Worm (Caenorhabditis elegans) whole organism, late embryonic: ENCODE measurements around the gene ins-8.

Experiments used
- K09A11.1 ChIP-seq: sonication (generic microtip); optimal IDR thresholded peaks from 2 replicates; lab custom pipeline; 2017; ENCODE audit warnings: antibody characterized with exemption, mild to moderate bottlenecking, missing genetic modification characterization, missing compliant biosample characterization; ENCODE audit not compliant: insufficient read depth
- T23F11.4 ChIP-seq: fragments of 200-800 bp; sonication (Bioruptor generic); optimal IDR thresholded peaks from 2 replicates; lab custom pipeline; 2018; ENCODE audit warnings: mild to moderate bottlenecking, missing genetic modification characterization, missing compliant biosample characterization
- Y22D7AL.16 ChIP-seq: sonication (generic microtip); optimal IDR thresholded peaks from 2 replicates; lab custom pipeline; 2016; ENCODE audit warnings: missing genetic modification characterization, missing compliant biosample characterization
- ceh-14 ChIP-seq: sonication (generic microtip); optimal IDR thresholded peaks from 2 replicates; lab custom pipeline; 2016; ENCODE audit warnings: missing genotype, missing genetic modification characterization, missing compliant biosample characterization
- ceh-19 ChIP-seq: fragments of 200-800 bp; sonication (Bioruptor generic); optimal IDR thresholded peaks from 2 replicates; lab custom pipeline; 2018; ENCODE audit warnings: mild to moderate bottlenecking, missing genetic modification characterization, missing compliant biosample characterization
- ceh-24 ChIP-seq: sonication (generic microtip); optimal IDR thresholded peaks from 2 replicates; lab custom pipeline; 2016; ENCODE audit warnings: mild to moderate bottlenecking, missing genetic modification characterization, missing compliant biosample characterization
- ceh-31 ChIP-seq: sonication (generic microtip); optimal IDR thresholded peaks from 2 replicates; lab custom pipeline; 2016; ENCODE audit warnings: missing genetic modification characterization, missing compliant biosample characterization
- ceh-48 ChIP-seq: sonication (generic microtip); optimal IDR thresholded peaks from 2 replicates; lab custom pipeline; 2016; ENCODE audit warnings: missing genetic modification characterization, inconsistent platforms, missing compliant biosample characterization
- ceh-6 ChIP-seq: fragments of 200-800 bp; sonication (Bioruptor generic); optimal IDR thresholded peaks from 2 replicates; lab custom pipeline; 2018; ENCODE audit warnings: mild to moderate bottlenecking, missing genetic modification characterization, missing compliant biosample characterization
- ceh-9 ChIP-seq: sonication (generic microtip); optimal IDR thresholded peaks from 2 replicates; lab custom pipeline; 2016; ENCODE audit warnings: mild to moderate bottlenecking, missing genetic modification characterization, inconsistent platforms, missing compliant biosample characterization
- che-1 ChIP-seq: sonication (generic microtip); optimal IDR thresholded peaks from 2 replicates; lab custom pipeline; 2016; ENCODE audit warnings: mild to moderate bottlenecking, missing genetic modification characterization, missing compliant biosample characterization
- elt-2 ChIP-seq: sonication (generic microtip); optimal IDR thresholded peaks from 2 replicates; lab custom pipeline; 2016; ENCODE audit warnings: missing genetic modification reagents, missing genetic modification characterization, missing compliant biosample characterization
- elt-4 ChIP-seq: sonication (generic microtip); optimal IDR thresholded peaks from 2 replicates; lab custom pipeline; 2016; ENCODE audit warnings: missing genetic modification characterization, missing compliant biosample characterization
- ets-4 ChIP-seq: sonication (generic microtip); optimal IDR thresholded peaks from 2 replicates; lab custom pipeline; 2016; ENCODE audit warnings: missing genetic modification characterization, missing compliant biosample characterization
- eyg-1 ChIP-seq: sonication (generic microtip); optimal IDR thresholded peaks from 2 replicates; lab custom pipeline; 2016; ENCODE audit warnings: missing genotype, missing genetic modification characterization, missing compliant biosample characterization
- fkh-10 ChIP-seq: fragments of 150-350 bp; optimal IDR thresholded peaks from 2 replicates; lab custom pipeline; 2014; ENCODE audit warnings: missing biosample characterization, missing genetic modification reagents, missing genetic modification characterization
- fkh-6 ChIP-seq: sonication (generic microtip); optimal IDR thresholded peaks from 2 replicates; lab custom pipeline; 2016; ENCODE audit warnings: missing genetic modification characterization, missing compliant biosample characterization
- hlh-13 ChIP-seq: fragments of 200-800 bp; sonication (Bioruptor generic); optimal IDR thresholded peaks from 2 replicates; lab custom pipeline; 2018; ENCODE audit warnings: mild to moderate bottlenecking, missing genetic modification characterization, missing compliant biosample characterization
- hlh-30 ChIP-seq: sonication (generic microtip); optimal IDR thresholded peaks from 2 replicates; lab custom pipeline; 2017; ENCODE audit warnings: antibody characterized with exemption, missing genetic modification characterization, missing compliant biosample characterization; ENCODE audit not compliant: insufficient read depth
- lim-6 ChIP-seq: sonication (generic microtip); optimal IDR thresholded peaks from 2 replicates; lab custom pipeline; 2016; ENCODE audit warnings: missing genetic modification characterization, missing compliant biosample characterization
- lin-11 ChIP-seq: fragments of 200-800 bp; sonication (Bioruptor generic); optimal IDR thresholded peaks from 2 replicates; lab custom pipeline; 2018; ENCODE audit warnings: mild to moderate bottlenecking, missing genetic modification characterization, missing compliant biosample characterization
- mec-3 ChIP-seq: sonication (generic microtip); optimal IDR thresholded peaks from 2 replicates; lab custom pipeline; 2016; ENCODE audit warnings: borderline replicate concordance, missing genetic modification characterization, missing compliant biosample characterization
- nfya-1 ChIP-seq: sonication (generic microtip); optimal IDR thresholded peaks from 2 replicates; lab custom pipeline; 2017; ENCODE audit warnings: missing genetic modification characterization, mild to moderate bottlenecking, missing compliant biosample characterization, antibody characterized with exemption, moderate library complexity
- nhr-11 ChIP-seq: fragments of 150-350 bp; optimal IDR thresholded peaks from 2 replicates; lab custom pipeline; 2014; ENCODE audit warnings: missing biosample characterization, missing genetic modification characterization
- nhr-232 ChIP-seq: sonication (generic microtip); optimal IDR thresholded peaks from 2 replicates; lab custom pipeline; 2016; ENCODE audit warnings: missing genetic modification characterization, missing compliant biosample characterization
- npax-4 ChIP-seq: sonication (generic microtip); optimal IDR thresholded peaks from 2 replicates; lab custom pipeline; 2016; ENCODE audit warnings: missing genetic modification characterization, missing compliant biosample characterization
- odd-2 ChIP-seq: sonication (generic microtip); optimal IDR thresholded peaks from 2 replicates; lab custom pipeline; 2017; ENCODE audit warnings: antibody characterized with exemption, mild to moderate bottlenecking, missing genetic modification characterization, missing compliant biosample characterization
- pag-3 ChIP-seq: sonication (generic microtip); optimal IDR thresholded peaks from 2 replicates; lab custom pipeline; 2016; ENCODE audit warnings: missing compliant biosample characterization, missing genetic modification characterization, borderline replicate concordance
- pha-4 ChIP-seq: fragments of 150-350 bp; optimal IDR thresholded peaks from 2 replicates; lab custom pipeline; 2018; ENCODE audit warnings: missing biosample characterization, missing genetic modification reagents, missing genetic modification characterization
- rnt-1 ChIP-seq: sonication (generic microtip); optimal IDR thresholded peaks from 2 replicates; lab custom pipeline; 2016; ENCODE audit warnings: missing genetic modification characterization, missing compliant biosample characterization
- sdc-2 ChIP-seq: sonication (generic microtip); optimal IDR thresholded peaks from 2 replicates; lab custom pipeline; 2016; ENCODE audit warnings: missing genotype, missing genetic modification characterization, missing compliant biosample characterization
- sox-2 ChIP-seq: fragments of 200-800 bp; sonication (Bioruptor generic); IDR thresholded peaks from 2 replicates; pipeline ENCODE4 v1.3.6; 2022; ENCODE audit warnings: missing genetic modification reagents, missing genetic modification characterization, missing compliant biosample characterization
- sox-4 ChIP-seq: sonication (generic microtip); optimal IDR thresholded peaks from 2 replicates; lab custom pipeline; 2017; ENCODE audit warnings: mild to moderate bottlenecking, missing genetic modification characterization, inconsistent platforms, missing compliant biosample characterization
- syd-9 ChIP-seq: sonication (generic microtip); optimal IDR thresholded peaks from 2 replicates; lab custom pipeline; 2016; ENCODE audit warnings: mild to moderate bottlenecking, missing genetic modification characterization, moderate library complexity, missing compliant biosample characterization
- tbx-2 ChIP-seq: sonication (generic microtip); optimal IDR thresholded peaks from 2 replicates; lab custom pipeline; 2016; ENCODE audit warnings: missing genetic modification characterization, missing compliant biosample characterization
- tbx-7 ChIP-seq: sonication (generic microtip); optimal IDR thresholded peaks from 2 replicates; lab custom pipeline; 2016; ENCODE audit warnings: missing genotype, missing genetic modification characterization, missing compliant biosample characterization
- ttx-3 ChIP-seq: sonication (generic microtip); optimal IDR thresholded peaks from 2 replicates; lab custom pipeline; 2016; ENCODE audit warnings: missing genetic modification reagents, missing genetic modification characterization, missing compliant biosample characterization
- unc-42 ChIP-seq: sonication (generic microtip); optimal IDR thresholded peaks from 2 replicates; lab custom pipeline; 2016; ENCODE audit warnings: missing genotype, missing genetic modification characterization, missing compliant biosample characterization
- unc-55 ChIP-seq: sonication (generic microtip); optimal IDR thresholded peaks from 2 replicates; lab custom pipeline; 2017; ENCODE audit warnings: missing biosample characterization, missing genetic modification reagents, missing genetic modification characterization
- unc-86 ChIP-seq: sonication (generic microtip); optimal IDR thresholded peaks from 2 replicates; lab custom pipeline; 2016; ENCODE audit warnings: missing genetic modification characterization, missing compliant biosample characterization
- zip-5 ChIP-seq: sonication (generic microtip); optimal IDR thresholded peaks from 2 replicates; lab custom pipeline; 2016; ENCODE audit warnings: missing genetic modification characterization, missing compliant biosample characterization

The ins-8 gene

ce11 chrIV:9643188-9643587 lies 37.6 kb downstream of the ins-8 start, which contains the start of gene degl-2:
degl-2 (plus strand) TSS chrIV:9643488.
- TF ChIP-seq ceh-24 (tag; lab: Kevin White, UChicago) (no peak), npax-4 (no peak), ceh-31 (tag; lab: Kevin White, UChicago) (no peak), unc-42 (tag; lab: Kevin White, UChicago) (no peak), tbx-2 (no peak), unc-86 (no peak)
- TF ChIP-seq, all 69 proteins: peak for 0

DNA sequence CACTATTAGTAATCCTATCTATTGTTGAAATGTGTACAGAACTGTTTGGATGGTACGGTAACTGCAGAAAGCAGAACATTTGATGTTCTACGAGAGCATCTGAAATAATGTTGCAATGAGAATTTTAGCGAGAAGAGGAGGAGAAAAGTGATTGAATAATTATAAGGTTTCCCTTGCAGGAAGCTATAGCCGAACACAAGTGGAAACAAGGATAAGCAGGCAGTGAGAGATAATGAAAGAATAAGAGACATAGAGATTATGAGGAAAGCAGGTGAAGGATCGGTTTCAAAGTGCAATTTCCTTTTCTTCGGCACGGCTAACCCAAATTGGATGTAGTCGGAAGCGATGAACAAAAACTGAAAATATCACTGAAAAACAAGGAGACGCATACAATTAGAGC lies 38.8 kb downstream of the ins-8 start, which contains the start of gene del-2:
TSS of gene del-2 (minus strand) at position 101 of the 400 bp plus-strand sequence.
- TF ChIP-seq rnt-1 (no peak), ceh-14 (tag; lab: Kevin White, UChicago) (peak; percentile 15), unc-55 (GFP tag; lab: Kevin White, UChicago) (no peak)
- TF ChIP-seq, all 69 proteins: peak for 1

DNA sequence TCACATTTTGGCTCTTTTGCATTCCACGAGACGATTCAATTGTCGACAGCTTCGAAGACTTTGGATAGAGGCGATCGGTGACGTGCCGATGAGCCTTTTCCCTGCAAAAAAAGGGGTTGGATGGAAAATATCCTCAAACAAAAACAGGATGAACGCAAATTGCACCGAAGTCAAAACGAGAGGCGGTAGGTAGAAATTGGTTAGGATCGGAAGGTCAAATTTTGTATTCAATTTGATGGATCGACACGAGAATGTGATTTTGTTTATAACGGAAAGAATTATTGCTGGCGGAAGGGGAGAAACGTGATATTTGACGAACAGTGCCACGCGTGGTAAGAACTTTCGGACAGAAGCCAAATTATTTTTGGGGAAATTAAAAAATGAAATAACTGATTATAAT lies 45.9 kb downstream of the ins-8 start, which contains the start of gene mca-1:
TSS of gene mca-1 (minus strand) at position 101 of the 400 bp plus-strand sequence.
- TF ChIP-seq elt-4 (tag; lab: Kevin White, UChicago), result no peak
- no peak for TF ChIP-seq syd-9
- TF ChIP-seq T23F11.4 (GFP tag; lab: Kevin White, UChicago), result no peak
- no peak for TF ChIP-seq eyg-1 (tag; lab: Kevin White, UChicago)
- no peak for TF ChIP-seq ceh-24 (tag; lab: Kevin White, UChicago)
- no peak for TF ChIP-seq rnt-1
- TF ChIP-seq elt-2 (tag; lab: Kevin White, UChicago), result no peak
- TF ChIP-seq hlh-13 (GFP tag; lab: Kevin White, UChicago), result no peak
- TF ChIP-seq fkh-10 (GFP tag; lab: Kevin White, UChicago), result no peak
- TF ChIP-seq zip-5 (tag; lab: Kevin White, UChicago), result no peak
- no peak for TF ChIP-seq lim-6 (tag; lab: Kevin White, UChicago)
- no peak for TF ChIP-seq Y22D7AL.16
- TF ChIP-seq fkh-6 (tag; lab: Kevin White, UChicago), result no peak
- no peak for TF ChIP-seq nhr-232 (tag; lab: Kevin White, UChicago)
- TF ChIP-seq sox-4 (tag; lab: Kevin White, UChicago), result no peak
- TF ChIP-seq nfya-1 (tag; lab: Kevin White, UChicago), result no peak
- no peak for TF ChIP-seq odd-2 (tag; lab: Kevin White, UChicago)
- no peak for TF ChIP-seq ceh-19 (GFP tag; lab: Kevin White, UChicago)
- TF ChIP-seq, all 69 proteins: peak for 0

DNA sequence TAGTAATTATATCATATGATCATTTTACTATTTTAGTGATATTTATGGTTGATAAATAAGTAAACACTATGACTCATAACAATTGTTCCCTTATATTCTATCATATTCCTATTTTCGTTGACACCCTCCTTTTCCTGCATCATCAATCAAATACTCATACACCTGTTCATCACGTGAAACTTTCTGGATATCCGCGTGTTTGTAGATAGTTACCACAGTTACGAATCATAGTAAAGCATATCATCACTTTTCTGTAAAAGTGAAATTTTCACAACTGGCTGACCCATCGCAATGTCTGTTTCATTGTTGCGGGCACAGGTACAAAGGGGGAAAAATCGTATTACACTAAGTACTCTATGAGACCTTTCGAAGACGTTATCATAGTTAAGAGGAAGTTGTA lies 46.9 kb downstream of the ins-8 start:
- TF ChIP-seq ceh-6 (GFP tag; lab: Kevin White, UChicago), result no peak
- no peak for TF ChIP-seq ceh-14 (tag; lab: Kevin White, UChicago)
- no peak for TF ChIP-seq elt-4 (tag; lab: Kevin White, UChicago)
- no peak for TF ChIP-seq ceh-9
- no peak for TF ChIP-seq hlh-30
- TF ChIP-seq lin-11 (tag; lab: Kevin White, UChicago), result no peak
- TF ChIP-seq tbx-7 (tag; lab: Kevin White, UChicago), result no peak
- TF ChIP-seq ceh-48 (tag; lab: Kevin White, UChicago), result no peak
- TF ChIP-seq unc-55 (GFP tag; lab: Kevin White, UChicago), result no peak
- no peak for TF ChIP-seq sox-2 (GFP tag; lab: Robert Waterston, UW)
- TF ChIP-seq lim-6 (tag; lab: Kevin White, UChicago), result no peak
- no peak for TF ChIP-seq ttx-3 (tag; lab: Kevin White, UChicago)
- no peak for TF ChIP-seq Y22D7AL.16
- TF ChIP-seq ceh-31 (tag; lab: Kevin White, UChicago), result no peak

DNA sequence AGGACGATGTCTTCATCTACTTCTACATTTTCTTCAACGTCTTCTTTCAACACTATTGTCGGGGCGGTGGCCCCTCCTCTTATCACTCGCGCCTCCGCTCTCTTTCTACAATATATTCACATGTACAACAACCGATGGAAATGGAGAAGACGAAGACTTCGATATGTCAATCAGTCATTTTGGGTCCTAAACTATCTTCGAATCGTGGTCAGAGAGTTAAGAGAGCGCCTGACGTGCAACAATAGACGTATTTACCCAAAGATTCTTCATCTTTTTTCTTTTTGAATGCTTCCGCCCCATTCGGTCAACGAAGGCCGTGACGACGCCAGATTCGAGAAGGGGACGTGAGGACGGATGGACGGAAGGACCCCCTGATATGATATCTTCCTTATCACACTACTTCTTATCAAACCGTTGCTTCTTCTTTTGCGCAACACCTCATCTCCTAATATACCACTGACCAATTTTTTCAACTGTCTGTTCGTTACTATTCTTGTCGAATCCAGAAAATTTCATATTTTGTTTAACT lies 47.7 kb downstream of the ins-8 start:
- TF ChIP-seq ceh-14 (tag; lab: Kevin White, UChicago), result no peak
- TF ChIP-seq pha-4 (tag; lab: Kevin White, UChicago), result no peak
- no peak for TF ChIP-seq pag-3 (tag; lab: Kevin White, UChicago)
- no peak for TF ChIP-seq ceh-9
- TF ChIP-seq tbx-7 (tag; lab: Kevin White, UChicago), result no peak
- no peak for TF ChIP-seq elt-4 (tag; lab: Kevin White, UChicago)
- TF ChIP-seq nhr-11 (tag; lab: Kevin White, UChicago), result no peak
- no peak for TF ChIP-seq sdc-2
- TF ChIP-seq che-1 (tag; lab: Kevin White, UChicago), result no peak
- no peak for TF ChIP-seq nfya-1 (tag; lab: Kevin White, UChicago)
- TF ChIP-seq K09A11.1 (tag; lab: Kevin White, UChicago), result no peak
- TF ChIP-seq ets-4 (tag; lab: Kevin White, UChicago), result no peak
- no peak for TF ChIP-seq mec-3 (tag; lab: Kevin White, UChicago)
- no peak for TF ChIP-seq ceh-24 (tag; lab: Kevin White, UChicago)
- no peak for TF ChIP-seq ceh-48 (tag; lab: Kevin White, UChicago)
